Fruit fly (Drosophila melanogaster) whole organism, prepupa: ENCODE measurements around the gene bor.

Source experiments
- Blimp-1 ChIP-seq: fragments of 200-800 bp; sonication (Bioruptor generic); optimal IDR thresholded peaks from 3 replicates; lab custom pipeline; 2017; ENCODE audit warnings: missing biosample characterization, missing genetic modification characterization, mild to moderate bottlenecking, moderate library complexity, missing genetic modification reagents
- CG10669 ChIP-seq: fragments of 200-800 bp; sonication (Bioruptor generic); optimal IDR thresholded peaks from 3 replicates; lab custom pipeline; 2018; ENCODE audit warnings: missing biosample characterization, mild to moderate bottlenecking, missing genetic modification characterization, moderate library complexity
- CG11294 ChIP-seq: fragments of 200-800 bp; sonication (Bioruptor generic); IDR thresholded peaks from 2 replicates; pipeline ENCODE4 v1.3.6; 2022; ENCODE audit warnings: missing biosample characterization, missing genetic modification characterization
- CG11902 ChIP-seq: fragments of 200-800 bp; sonication (Bioruptor generic); optimal IDR thresholded peaks from 3 replicates; lab custom pipeline; 2016; ENCODE audit warnings: missing biosample characterization, missing genetic modification characterization
- CG15336 ChIP-seq: fragments of 200-800 bp; sonication (Bioruptor generic); IDR thresholded peaks from 2 replicates; pipeline ENCODE4 v1.3.6; 2022; ENCODE audit warnings: missing biosample characterization, missing genetic modification characterization
- CG1621 ChIP-seq: fragments of 200-800 bp; sonication (Bioruptor generic); optimal IDR thresholded peaks from 3 replicates; lab custom pipeline; 2018; ENCODE audit warnings: missing biosample characterization, mild to moderate bottlenecking, missing genetic modification characterization
- CG16779 ChIP-seq: fragments of 200-800 bp; sonication (Bioruptor generic); optimal IDR thresholded peaks from 3 replicates; lab custom pipeline; 2017; ENCODE audit warnings: missing biosample characterization, mild to moderate bottlenecking, missing genetic modification characterization
- CG32006 ChIP-seq: fragments of 200-800 bp; sonication (Bioruptor generic); optimal IDR thresholded peaks from 3 replicates; lab custom pipeline; 2017; ENCODE audit warnings: missing biosample characterization, mild to moderate bottlenecking, missing genetic modification characterization
- CG34406 ChIP-seq: fragments of 200-800 bp; sonication (Bioruptor generic); optimal IDR thresholded peaks from 3 replicates; lab custom pipeline; 2016; ENCODE audit warnings: missing biosample characterization, missing genetic modification characterization
- CG4318 ChIP-seq: fragments of 200-800 bp; sonication (Bioruptor generic); optimal IDR thresholded peaks from 3 replicates; lab custom pipeline; 2017; ENCODE audit warnings: missing biosample characterization, mild to moderate bottlenecking, missing genetic modification characterization
- CG6163 ChIP-seq: fragments of 200-800 bp; sonication (Bioruptor generic); IDR thresholded peaks from 3 replicates; pipeline ENCODE4 v1.3.6; 2022; ENCODE audit warnings: missing biosample characterization, missing genetic modification characterization
- CG6276 ChIP-seq: fragments of 200-800 bp; sonication (Bioruptor generic); optimal IDR thresholded peaks from 2 replicates; lab custom pipeline; 2017; ENCODE audit warnings: missing biosample characterization, mild to moderate bottlenecking, missing genetic modification characterization
- CG6792 ChIP-seq: fragments of 200-800 bp; sonication (Bioruptor generic); optimal IDR thresholded peaks from 3 replicates; lab custom pipeline; 2016; ENCODE audit warnings: missing biosample characterization, missing genetic modification characterization
- CG6854 ChIP-seq: fragments of 200-800 bp; sonication (Bioruptor generic); optimal IDR thresholded peaks from 2 replicates; lab custom pipeline; 2017; ENCODE audit warnings: missing biosample characterization, mild to moderate bottlenecking, missing genetic modification characterization
- CG7368 ChIP-seq: fragments of 200-800 bp; sonication (Bioruptor generic); optimal IDR thresholded peaks from 3 replicates; lab custom pipeline; 2016; ENCODE audit warnings: missing biosample characterization, missing genetic modification characterization
- CG8119 ChIP-seq: fragments of 200-800 bp; sonication (Bioruptor generic); IDR thresholded peaks from 3 replicates; pipeline ENCODE4 v1.3.6; 2022; ENCODE audit warnings: missing biosample characterization, missing genetic modification characterization
- CG8319 ChIP-seq: fragments of 200-800 bp; sonication (Bioruptor generic); optimal IDR thresholded peaks from 3 replicates; lab custom pipeline; 2016; ENCODE audit warnings: missing biosample characterization, missing genetic modification characterization
- CG8632 ChIP-seq: fragments of 200-800 bp; sonication (Bioruptor generic); optimal IDR thresholded peaks from 3 replicates; lab custom pipeline; 2016; ENCODE audit warnings: missing biosample characterization, missing genetic modification characterization
- Eip75B ChIP-seq: fragments of 200-800 bp; sonication (Bioruptor generic); optimal IDR thresholded peaks from 3 replicates; lab custom pipeline; 2016; ENCODE audit warnings: missing biosample characterization, missing genetic modification characterization
- Eip78C ChIP-seq: fragments of 200-800 bp; sonication (Bioruptor generic); peaks from one replicate; lab custom pipeline; 2016; ENCODE audit warnings: missing biosample characterization, missing genetic modification characterization
- Eip93F ChIP-seq: fragments of 200-800 bp; sonication (Bioruptor generic); optimal IDR thresholded peaks from 2 replicates; lab custom pipeline; 2016; ENCODE audit warnings: missing biosample characterization, mild to moderate bottlenecking, missing genetic modification characterization
- Ets21C ChIP-seq: fragments of 200-800 bp; sonication (Bioruptor generic); optimal IDR thresholded peaks from 3 replicates; lab custom pipeline; 2016; ENCODE audit warnings: missing biosample characterization, missing genetic modification characterization
- Gug ChIP-seq: fragments of 200-800 bp; sonication (Bioruptor generic); IDR thresholded peaks from 2 replicates; pipeline ENCODE4 v1.3.6; 2022; ENCODE audit warnings: missing biosample characterization, missing genetic modification characterization
- Hr38 ChIP-seq: sonication (Bioruptor generic); optimal IDR thresholded peaks from 2 replicates; lab custom pipeline; 2016; ENCODE audit warnings: missing biosample characterization, missing genetic modification characterization
- Hr39 ChIP-seq: fragments of 200-800 bp; sonication (Bioruptor generic); optimal IDR thresholded peaks from 2 replicates; lab custom pipeline; 2016; ENCODE audit warnings: missing biosample characterization, missing genetic modification characterization
- Hr4 ChIP-seq: fragments of 200-800 bp; sonication (Bioruptor generic); optimal IDR thresholded peaks from 3 replicates; lab custom pipeline; 2016; ENCODE audit warnings: missing biosample characterization, missing genetic modification characterization
- Lpt ChIP-seq: fragments of 200-800 bp; sonication (Bioruptor generic); optimal IDR thresholded peaks from 3 replicates; lab custom pipeline; 2016; ENCODE audit warnings: missing biosample characterization, missing genetic modification characterization
- Met ChIP-seq: fragments of 200-800 bp; sonication (Bioruptor generic); optimal IDR thresholded peaks from 3 replicates; lab custom pipeline; 2016; ENCODE audit warnings: missing biosample characterization, missing genetic modification characterization
- Smox ChIP-seq: fragments of 200-800 bp; sonication (Bioruptor generic); optimal IDR thresholded peaks from 3 replicates; lab custom pipeline; 2016; ENCODE audit warnings: missing biosample characterization, missing genetic modification characterization
- Sox102F ChIP-seq: fragments of 200-800 bp; sonication (Bioruptor generic); optimal IDR thresholded peaks from 2 replicates; lab custom pipeline; 2016; ENCODE audit warnings: missing biosample characterization, mild to moderate bottlenecking, missing genetic modification characterization
- Sox14 ChIP-seq: fragments of 200-800 bp; sonication (Bioruptor generic); optimal IDR thresholded peaks from 3 replicates; lab custom pipeline; 2016; ENCODE audit warnings: missing biosample characterization, missing genetic modification characterization
- Sox15 ChIP-seq: fragments of 200-800 bp; sonication (Bioruptor generic); optimal IDR thresholded peaks from 3 replicates; lab custom pipeline; 2016; ENCODE audit warnings: missing biosample characterization, missing genetic modification characterization
- cyc ChIP-seq: fragments of 200-800 bp; sonication (Bioruptor generic); optimal IDR thresholded peaks from 3 replicates; lab custom pipeline; 2016; ENCODE audit warnings: missing biosample characterization, missing genetic modification characterization
- dac ChIP-seq: fragments of 200-800 bp; sonication (Bioruptor generic); optimal IDR thresholded peaks from 2 replicates; lab custom pipeline; 2017; ENCODE audit warnings: missing biosample characterization, mild to moderate bottlenecking, missing genetic modification characterization
- dsx ChIP-seq: fragments of 200-800 bp; optimal IDR thresholded peaks from 3 replicates; lab custom pipeline; 2019; ENCODE audit warnings: missing biosample characterization, mild to moderate bottlenecking, missing genetic modification characterization, moderate library complexity; ENCODE audit not compliant: poor library complexity, severe bottlenecking
- eg ChIP-seq: fragments of 200-800 bp; sonication (Bioruptor generic); IDR thresholded peaks from 3 replicates; pipeline ENCODE4 v1.3.6; 2022; ENCODE audit warnings: missing biosample characterization, missing genetic modification characterization
- esn ChIP-seq: fragments of 200-800 bp; sonication (Bioruptor generic); optimal IDR thresholded peaks from 2 replicates; lab custom pipeline; 2016; ENCODE audit warnings: missing biosample characterization, mild to moderate bottlenecking, missing genetic modification characterization, moderate library complexity
- fd59A ChIP-seq: fragments of 200-800 bp; sonication (Bioruptor generic); optimal IDR thresholded peaks from 2 replicates; lab custom pipeline; 2017; ENCODE audit warnings: missing biosample characterization, mild to moderate bottlenecking, missing genetic modification characterization, missing genetic modification reagents
- fkh ChIP-seq: fragments of 200-800 bp; sonication (Bioruptor generic); optimal IDR thresholded peaks from 3 replicates; lab custom pipeline; 2017; ENCODE audit warnings: missing biosample characterization, mild to moderate bottlenecking, missing genetic modification characterization, moderate library complexity
- net ChIP-seq: fragments of 200-800 bp; sonication (Bioruptor generic); optimal IDR thresholded peaks from 3 replicates; lab custom pipeline; 2016; ENCODE audit warnings: missing biosample characterization, missing genetic modification characterization
- pdm3 ChIP-seq: fragments of 200-800 bp; sonication (Bioruptor generic); optimal IDR thresholded peaks from 3 replicates; lab custom pipeline; 2016; ENCODE audit warnings: missing biosample characterization, missing genetic modification characterization
- spab ChIP-seq: fragments of 200-800 bp; sonication (Bioruptor generic); optimal IDR thresholded peaks from 2 replicates; lab custom pipeline; 2017; ENCODE audit warnings: missing biosample characterization, mild to moderate bottlenecking, missing genetic modification characterization, missing genetic modification reagents
- ss ChIP-seq, 2 experiments: fragments of 200-800 bp; sonication (Bioruptor generic); optimal IDR thresholded peaks; 2 replicates in 1 of 2; 3 replicates in 1 of 2; lab custom pipeline; 2017 to 2018; ENCODE audit warnings: mild to moderate bottlenecking in 2 of 2, missing biosample characterization in 2 of 2, missing genetic modification characterization in 2 of 2, moderate library complexity in 1 of 2
- svp ChIP-seq: fragments of 200-800 bp; sonication (Bioruptor generic); peaks from one replicate; lab custom pipeline; 2016; ENCODE audit warnings: missing biosample characterization, missing genetic modification characterization
- topi ChIP-seq: fragments of 200-800 bp; sonication (Bioruptor generic); optimal IDR thresholded peaks from 3 replicates; lab custom pipeline; 2016; ENCODE audit warnings: missing biosample characterization, missing genetic modification characterization
- vri ChIP-seq: fragments of 200-800 bp; sonication (Bioruptor generic); optimal IDR thresholded peaks from 3 replicates; lab custom pipeline; 2016; ENCODE audit warnings: missing biosample characterization, mild to moderate bottlenecking, missing genetic modification characterization

The bor gene

DNA sequence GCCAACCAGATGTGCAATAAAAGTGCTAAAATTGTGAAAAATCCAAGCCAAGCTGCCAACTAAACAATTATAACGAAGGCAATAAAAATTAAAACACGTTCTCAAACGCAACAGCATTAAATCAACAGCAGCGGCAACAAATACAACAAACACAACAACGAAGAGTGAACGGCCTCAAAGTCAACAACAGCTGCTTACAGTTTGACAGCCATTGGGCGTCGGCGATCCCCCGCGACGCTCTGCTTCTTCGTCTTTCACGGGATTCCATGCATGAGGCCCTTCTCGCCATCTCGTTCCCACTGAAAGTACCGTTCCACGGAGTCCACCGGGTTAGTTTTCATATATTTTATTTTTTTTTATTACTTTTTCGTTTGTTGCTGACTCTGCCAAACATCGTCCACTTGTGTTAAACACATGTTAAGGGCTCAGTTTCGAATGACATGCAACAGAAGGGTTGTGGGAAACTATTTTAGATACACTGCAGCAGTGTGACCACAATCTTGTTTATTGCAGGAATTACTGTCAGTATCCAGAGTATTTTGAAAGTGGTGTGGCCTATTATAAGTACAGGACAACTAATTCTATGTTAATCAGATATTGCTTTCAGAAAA, 18.3 kb upstream of the bor start:
- TF ChIP-seq Sox15 (GFP tag; lab: Kevin White, UChicago) = no peak
- peak; percentile 49; the same call in 1 of the 3 replicates for TF ChIP-seq CG6163 (GFP tag; lab: Robert Waterston, UW)
- TF ChIP-seq ss (GFP tag; optimal IDR thresholded peaks at IDR 0.05; lab: Kevin White, UChicago) = peak in 1 of 2 experiments; percentile 3
- no peak for TF ChIP-seq Hr39 (GFP tag; lab: Kevin White, UChicago)
- peak; percentile 53 for TF ChIP-seq Eip78C (GFP tag; lab: Kevin White, UChicago)
- no peak for TF ChIP-seq fd59A (GFP tag; lab: Kevin White, UChicago)
- TF ChIP-seq CG1621 (tag; lab: Kevin White, UChicago) = peak; percentile 52
- peak; percentile 14 for TF ChIP-seq vri (GFP tag; lab: Kevin White, UChicago)
- TF ChIP-seq Eip75B = no peak
- TF ChIP-seq Hr38 (GFP tag; lab: Kevin White, UChicago) = no peak
- TF ChIP-seq svp = peak; percentile 66
- 0 out of 3 replicates have a peak, but pooled peaks have one; percentile 16 for TF ChIP-seq eg
- peak; percentile 29 for TF ChIP-seq net (GFP tag; lab: Kevin White, UChicago)
- TF ChIP-seq fkh (GFP tag; lab: Kevin White, UChicago) = peak; percentile 89
- peak; percentile 15 for TF ChIP-seq CG34406 (GFP tag; lab: Kevin White, UChicago)
- no peak for TF ChIP-seq spab (GFP tag; lab: Kevin White, UChicago)

- no peak for TF ChIP-seq Hr4
- TF ChIP-seq svp = no peak
- peak; percentile 64; the same call in 1 of the 3 replicates for TF ChIP-seq CG6163 (GFP tag; lab: Robert Waterston, UW)
- TF ChIP-seq dsx (GFP tag; lab: Kevin White, UChicago) = peak; percentile 66
- no peak for TF ChIP-seq Met
- TF ChIP-seq cyc (GFP tag; lab: Kevin White, UChicago) = no peak
- no peak for TF ChIP-seq pdm3 (GFP tag; lab: Kevin White, UChicago)
- peak; percentile 18 for TF ChIP-seq Sox102F
- peak; percentile 67 for TF ChIP-seq Eip78C (GFP tag; lab: Kevin White, UChicago)
- TF ChIP-seq CG1621 (tag; lab: Kevin White, UChicago) = peak; percentile 28
- TF ChIP-seq topi (GFP tag; lab: Kevin White, UChicago) = no peak
- TF ChIP-seq CG6276 (GFP tag; lab: Kevin White, UChicago) = peak; percentile 1
- no peak for TF ChIP-seq CG8319
- TF ChIP-seq Hr38 (GFP tag; lab: Kevin White, UChicago) = no peak
- TF ChIP-seq Eip75B = no peak
- TF ChIP-seq ss (GFP tag; optimal IDR thresholded peaks at IDR 0.05; lab: Kevin White, UChicago) = peak; percentile 31 to 69
- TF ChIP-seq fkh (GFP tag; lab: Kevin White, UChicago) = peak; percentile 12
- TF ChIP-seq eg = peak; percentile 61; the same call in 1 of the 3 replicates
- no peak for TF ChIP-seq Ets21C (GFP tag; lab: Kevin White, UChicago)
- no peak for TF ChIP-seq dac
- peak; percentile 8 for TF ChIP-seq Sox14 (GFP tag; lab: Kevin White, UChicago)
- no peak for TF ChIP-seq Eip93F
- no peak; the same call in 1 of the 2 replicates for TF ChIP-seq CG15336 (GFP tag; lab: Robert Waterston, UW)
- TF ChIP-seq spab (GFP tag; lab: Kevin White, UChicago) = peak; percentile 24
- no peak for TF ChIP-seq CG8119 (GFP tag; lab: Robert Waterston, UW)
- no peak for TF ChIP-seq esn
- TF ChIP-seq CG32006 (GFP tag; lab: Kevin White, UChicago) = no peak
- TF ChIP-seq Hr39 (GFP tag; lab: Kevin White, UChicago) = no peak
- TF ChIP-seq net (GFP tag; lab: Kevin White, UChicago) = no peak
- TF ChIP-seq CG11902 (GFP tag; lab: Kevin White, UChicago) = no peak
- TF ChIP-seq Smox = no peak
- peak; percentile 27 for TF ChIP-seq CG7368
- peak; percentile 43 for TF ChIP-seq CG6854 (GFP tag; lab: Kevin White, UChicago)
- no peak for TF ChIP-seq CG6792 (GFP tag; lab: Kevin White, UChicago)
- peak; percentile 48 for TF ChIP-seq Lpt
- no peak for TF ChIP-seq Blimp-1 (GFP tag; lab: Kevin White, UChicago)
- TF ChIP-seq CG34406 (GFP tag; lab: Kevin White, UChicago) = no peak
- peak; percentile 7 for TF ChIP-seq CG10669 (GFP tag; lab: Kevin White, UChicago)
- peak; percentile 5 for TF ChIP-seq CG16779 (tag; lab: Kevin White, UChicago)
- TF ChIP-seq Gug (GFP tag; lab: Robert Waterston, UW) = no peak
- TF ChIP-seq CG8632 (GFP tag; lab: Kevin White, UChicago) = no peak
- TF ChIP-seq CG4318 (GFP tag; lab: Kevin White, UChicago) = no peak
- no peak for TF ChIP-seq CG11294
Observed at dm6 chr3R:16281033-16281680, 17.2 kb upstream of the bor start.
